Worm (Caenorhabditis elegans) whole organism, L4 larva: ENCODE measurements around the gene sprp-4.

Experiments used
- F49E8.2 ChIP-seq: sonication (generic microtip); optimal IDR thresholded peaks from 2 replicates; lab custom pipeline; 2016; ENCODE audit warnings: missing compliant biosample characterization, mild to moderate bottlenecking, missing genetic modification characterization, borderline replicate concordance
- aly-2 ChIP-seq: sonication (generic microtip); optimal IDR thresholded peaks from 2 replicates; lab custom pipeline; 2018; ENCODE audit warnings: missing biosample characterization, missing genetic modification characterization
- ceh-82 ChIP-seq: sonication (generic microtip); optimal IDR thresholded peaks from 2 replicates; lab custom pipeline; 2017; ENCODE audit warnings: missing biosample characterization, missing genetic modification characterization
- egl-27 ChIP-seq: sonication (generic microtip); optimal IDR thresholded peaks from 3 replicates; lab custom pipeline; 2017; ENCODE audit warnings: missing biosample characterization, missing genetic modification reagents, missing genetic modification characterization
- hlh-30 ChIP-seq: sonication (generic microtip); optimal IDR thresholded peaks from 2 replicates; lab custom pipeline; 2017; ENCODE audit warnings: antibody characterized with exemption, mild to moderate bottlenecking, missing genetic modification characterization, missing compliant biosample characterization; ENCODE audit not compliant: insufficient read depth
- lin-39 ChIP-seq: fragments of 150-350 bp; optimal IDR thresholded peaks from 2 replicates; lab custom pipeline; 2014; ENCODE audit warnings: missing biosample characterization, missing genetic modification reagents, missing genetic modification characterization
- mep-1 ChIP-seq: fragments of 150-350 bp; sonication (generic microtip); optimal IDR thresholded peaks from 3 replicates; lab custom pipeline; 2014; ENCODE audit warnings: missing biosample characterization, missing genetic modification characterization
- nhr-11 ChIP-seq: fragments of 150-350 bp; optimal IDR thresholded peaks from 2 replicates; lab custom pipeline; 2014; ENCODE audit warnings: missing biosample characterization, missing genetic modification characterization
- nhr-48 ChIP-seq: sonication (generic microtip); optimal IDR thresholded peaks from 2 replicates; lab custom pipeline; 2016; ENCODE audit warnings: mild to moderate bottlenecking, missing genetic modification characterization, missing compliant biosample characterization
- nhr-6 ChIP-seq: fragments of 150-350 bp; optimal IDR thresholded peaks from 2 replicates; lab custom pipeline; 2014; ENCODE audit warnings: missing biosample characterization, missing genetic modification characterization
- pqm-1 ChIP-seq: sonication (generic microtip); optimal IDR thresholded peaks from 2 replicates; lab custom pipeline; 2017; ENCODE audit warnings: missing biosample characterization, missing genetic modification characterization
- snpc-4 ChIP-seq: fragments of 150-350 bp; optimal IDR thresholded peaks from 2 replicates; lab custom pipeline; 2014; ENCODE audit warnings: missing biosample characterization, missing genetic modification characterization
- unc-62 ChIP-seq, 3 experiments: fragments of 150-350 bp in 1 of 3; sonication (generic microtip); optimal IDR thresholded peaks in 2 of 3; peaks in 1 of 3; 1 replicate in 1 of 3; 2 replicates in 2 of 3; lab custom pipeline; 2014 to 2017; ENCODE audit warnings: missing biosample characterization in 3 of 3, missing genetic modification characterization in 3 of 3, missing genetic modification reagents in 3 of 3, missing genotype in 1 of 3

DNA sequence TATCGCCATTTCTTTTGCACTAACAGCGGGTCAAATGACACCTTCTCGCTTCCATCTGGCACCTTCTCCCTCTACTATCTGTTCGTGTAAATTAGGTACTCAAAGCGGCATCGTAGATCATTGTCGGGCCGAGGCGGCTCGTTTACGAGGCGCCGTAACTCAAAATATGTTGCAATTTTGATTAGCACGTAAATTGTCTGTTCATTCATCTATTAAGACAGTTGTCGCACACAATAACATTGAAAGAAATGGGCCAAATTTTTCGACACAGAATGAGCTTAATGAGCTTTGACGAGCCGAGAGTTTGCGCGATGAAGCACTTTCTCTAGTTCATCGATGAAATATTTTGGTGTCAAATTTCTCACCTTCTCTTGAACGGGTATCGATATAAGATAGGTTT is 49.5 kb upstream of the sprp-4 start:
- TF ChIP-seq hlh-30 (tag; lab: Kevin White, UChicago) (no peak), snpc-4 (tag; lab: Kevin White, UChicago) (no peak), egl-27 (tag; lab: Kevin White, UChicago) (no peak), mep-1 (tag; lab: Kevin White, UChicago) (no peak), lin-39 (tag; lab: Kevin White, UChicago) (no peak), unc-62 (GFP tag; optimal IDR thresholded peaks at IDR 0.05 in 1 of 2; lab: Kevin White, UChicago) (no peak), unc-62 (tag; optimal IDR thresholded peaks at IDR 0.05; lab: Kevin White, UChicago) (no peak), ceh-82 (tag; lab: Kevin White, UChicago) (no peak), aly-2 (tag; lab: Kevin White, UChicago) (no peak), pqm-1 (tag; lab: Kevin White, UChicago) (no peak), F49E8.2 (tag; lab: Kevin White, UChicago) (no peak), nhr-6 (tag; lab: Kevin White, UChicago) (no peak), nhr-11 (tag; lab: Kevin White, UChicago) (no peak), nhr-48 (tag; lab: Kevin White, UChicago) (no peak)
